Worm (Caenorhabditis elegans): ENCODE results near the gene F55G11.7.

The F55G11.7 gene

ce11 chrIV:12978307-12979036 is 18.2 kb downstream of the F55G11.7 start, which contains the start of gene K10D11.2:
TSS of gene K10D11.2 (plus strand) at chrIV:12978986.
- TF ChIP-seq Y95B8A.8 (GFP tag; IDR thresholded peaks at IDR 0.05) (no peak), atf-7 (tag; optimal IDR thresholded peaks at IDR 0.05) (peak; percentile 16), dox-1 (GFP tag; IDR thresholded peaks at IDR 0.05) (0 out of 2 replicates have a peak, but pooled peaks have one; percentile 38), nhr-80 (tag; optimal IDR thresholded peaks at IDR 0.05) (peak; percentile 39)

ce11 chrIV:12985961-12986360 is 25.7 kb downstream of the F55G11.7 start, which contains the start of gene K10D11.3:
TSS of gene K10D11.3 (minus strand) at chrIV:12986134.
- no peak for TF ChIP-seq ztf-26 (tag; optimal IDR thresholded peaks at IDR 0.05)
- TF ChIP-seq nhr-80 (tag; optimal IDR thresholded peaks at IDR 0.05) = peak; percentile 11

- no peak for TF ChIP-seq cebp-1 (GFP tag; IDR thresholded peaks at IDR 0.05)
- TF ChIP-seq cebp-1 (tag; optimal IDR thresholded peaks at IDR 0.05) = no peak
- no peak for TF ChIP-seq pha-4 (tag; optimal IDR thresholded peaks at IDR 0.05)
- no peak for TF ChIP-seq snpc-4 (GFP tag; optimal IDR thresholded peaks at IDR 0.05)
- TF ChIP-seq snpc-4 (tag; optimal IDR thresholded peaks at IDR 0.05) = peak in 1 of 4 experiments; percentile 42
- no peak for TF ChIP-seq B0336.3 (GFP tag; IDR thresholded peaks at IDR 0.05)
- no peak for TF ChIP-seq Y79H2A.3 (GFP tag; conservative IDR thresholded peaks at IDR 0.05)
- TF ChIP-seq madf-10 (tag; optimal IDR thresholded peaks at IDR 0.05) = no peak
- peak; percentile 22 for TF ChIP-seq nhr-80 (tag; optimal IDR thresholded peaks at IDR 0.05)
- no peak for TF ChIP-seq ets-4 (GFP tag; optimal IDR thresholded peaks at IDR 0.05)
- TF ChIP-seq ZK185.1 (tag; optimal IDR thresholded peaks at IDR 0.05; ENCODE audit: poor library complexity, severe bottlenecking) = no peak
- no peak for TF ChIP-seq nfya-2 (GFP tag; IDR thresholded peaks at IDR 0.05)
- no peak for TF ChIP-seq ceh-27 (GFP tag; optimal IDR thresholded peaks at IDR 0.05)
These were observed 29.1 kb downstream of the F55G11.7 start, which contains the start of gene K10D11.6 for ce11 chrIV:12989355-12989754. TSS of gene K10D11.6 (minus strand) at chrIV:12989455.

ce11 chrIV:12990638-12991037 is 30.4 kb downstream of the F55G11.7 start:
- TF ChIP-seq ztf-22 (GFP tag; optimal IDR thresholded peaks at IDR 0.05) (no peak), rec-8 (tag; optimal IDR thresholded peaks at IDR 0.05) (no peak), ama-1 (optimal IDR thresholded peaks at IDR 0.05) (no peak), ama-1 (GFP tag; optimal IDR thresholded peaks at IDR 0.05) (no peak)

ce11 chrIV:12991629-12992028 is 31.4 kb downstream of the F55G11.7 start, which contains the start of gene K10D11.5:
TSS of gene K10D11.5 (minus strand) at chrIV:12991843.
- no peak for TF ChIP-seq pbrm-1 (GFP tag; IDR thresholded peaks at IDR 0.05)
- TF ChIP-seq let-607 (tag; optimal IDR thresholded peaks at IDR 0.05) = peak in 1 of 2 experiments; percentile 60
- peak; percentile 71 for TF ChIP-seq nhr-80 (tag; optimal IDR thresholded peaks at IDR 0.05)
- no peak for TF ChIP-seq F49E8.2 (tag; optimal IDR thresholded peaks at IDR 0.05; ENCODE audit: insufficient read depth)

- TF ChIP-seq xnd-1 (tag; optimal IDR thresholded peaks at IDR 0.05) (no peak), F37B4.10 (GFP tag; IDR thresholded peaks at IDR 0.05) (no peak), cebp-2 (GFP tag; IDR thresholded peaks at IDR 0.05) (no peak), zfh-2 (GFP tag; conservative IDR thresholded peaks at IDR 0.05) (no peak), mxl-1 (tag; optimal IDR thresholded peaks at IDR 0.05) (no peak), Y95B8A.8 (GFP tag; IDR thresholded peaks at IDR 0.05) (no peak), mcd-1 (GFP tag; IDR thresholded peaks at IDR 0.05) (no peak), nfya-2 (GFP tag; IDR thresholded peaks at IDR 0.05) (no peak), unc-62 (GFP tag; optimal IDR thresholded peaks at IDR 0.05) (no peak)
These were observed 34.1 kb downstream of the F55G11.7 start, which contains the start of gene K10D11.4 for ce11 chrIV:12994376-12994775. TSS of gene K10D11.4 (minus strand) at chrIV:12994476.

Measured in whole organism, young adult.